Fruit fly (Drosophila melanogaster): ENCODE data around the gene CG11786.

Gene CG11786

dm6 chr3R:25036644-25037043 lies 9.5 kb upstream of the CG11786 start, which contains the start of gene CG31115:
Gene CG31115, plus strand, starts transcription at chr3R:25036944.
- TF ChIP-seq CTCF (optimal IDR thresholded peaks at IDR 0.05) (no peak), CG8478 (optimal IDR thresholded peaks at IDR 0.05) (no peak)

dm6 chr3R:25039028-25039476 lies 7.1 kb upstream of the CG11786 start, which contains the start of the genes Ythdf and bai:
Gene Ythdf, minus strand, starts transcription at chr3R:25039249.
Gene bai, plus strand, starts transcription at chr3R:25039374.
- no peak for TF ChIP-seq CG8478 (optimal IDR thresholded peaks at IDR 0.05)
- no peak for TF ChIP-seq CTCF (optimal IDR thresholded peaks at IDR 0.05)

- TF ChIP-seq CTCF (optimal IDR thresholded peaks at IDR 0.05) (no peak), CG8478 (optimal IDR thresholded peaks at IDR 0.05) (no peak)
Observed at dm6 chr3R:25044816-25045551, 1.1 kb upstream of the CG11786 start, which contains the start of gene 5PtaseI. Gene 5PtaseI, minus strand, starts transcription at chr3R:25045151.

dm6 chr3R:25047504-25047903 lies 1.4 kb downstream of the CG11786 start, which contains the start of gene CG11790:
Gene CG11790, plus strand, starts transcription at chr3R:25047706.
- TF ChIP-seq CTCF (optimal IDR thresholded peaks at IDR 0.05) (no peak), CG8478 (optimal IDR thresholded peaks at IDR 0.05) (no peak)

dm6 chr3R:25049383-25049741 lies 3.2 kb downstream of the CG11786 start, which contains the start of gene CG11791:
Gene CG11791, plus strand, starts transcription at chr3R:25049616.
- no peak for TF ChIP-seq CG8478 (optimal IDR thresholded peaks at IDR 0.05)
- no peak for TF ChIP-seq CTCF (optimal IDR thresholded peaks at IDR 0.05)

- TF ChIP-seq CTCF (optimal IDR thresholded peaks at IDR 0.05) (no peak), CG8478 (optimal IDR thresholded peaks at IDR 0.05) (no peak)
Observed at dm6 chr3R:25049742-25050517, 3.8 kb downstream of the CG11786 start.

dm6 chr3R:25050649-25051048 lies 4.5 kb downstream of the CG11786 start:
- TF ChIP-seq CG8478 (optimal IDR thresholded peaks at IDR 0.05) (no peak), CTCF (optimal IDR thresholded peaks at IDR 0.05) (no peak)

dm6 chr3R:25051441-25052097 lies 5.4 kb downstream of the CG11786 start:
- no peak for TF ChIP-seq CTCF (optimal IDR thresholded peaks at IDR 0.05)
- TF ChIP-seq CG8478 (optimal IDR thresholded peaks at IDR 0.05) = no peak

- no peak for TF ChIP-seq CG8478 (optimal IDR thresholded peaks at IDR 0.05)
- TF ChIP-seq CTCF (optimal IDR thresholded peaks at IDR 0.05) = no peak
Observed at dm6 chr3R:25054451-25055188, 8.5 kb downstream of the CG11786 start, which contains the start of gene CG31109. Gene CG31109, minus strand, starts transcription at chr3R:25054653.

- TF ChIP-seq CG8478 (optimal IDR thresholded peaks at IDR 0.05) (no peak), CTCF (optimal IDR thresholded peaks at IDR 0.05) (no peak)
Observed at dm6 chr3R:25056016-25056415, 9.9 kb downstream of the CG11786 start, which contains the start of the genes CG31111 and stac. Gene CG31111, minus strand, starts transcription at chr3R:25056177. Gene stac, plus strand, starts transcription at chr3R:25056286.

- TF ChIP-seq CG8478 (optimal IDR thresholded peaks at IDR 0.05) = no peak
- TF ChIP-seq CTCF (optimal IDR thresholded peaks at IDR 0.05) = no peak
Observed at dm6 chr3R:25056488-25057157, 10.5 kb downstream of the CG11786 start.

- TF ChIP-seq CTCF (optimal IDR thresholded peaks at IDR 0.05) (no peak), CG8478 (optimal IDR thresholded peaks at IDR 0.05) (no peak)
Observed at dm6 chr3R:25060462-25060861, 14.3 kb downstream of the CG11786 start.

- no peak for TF ChIP-seq CTCF (optimal IDR thresholded peaks at IDR 0.05)
- no peak for TF ChIP-seq CG8478 (optimal IDR thresholded peaks at IDR 0.05)
Observed at dm6 chr3R:25064907-25065841, 19.1 kb downstream of the CG11786 start, which contains the start of the genes veli and PQBP1. Gene veli, minus strand, starts transcription at chr3R:25065591. Gene PQBP1, plus strand, starts transcription at chr3R:25065791.

Data from S2 (cell line).